Fruit fly (Drosophila melanogaster) whole organism, embryonic: ENCODE data around the gene CG18281.

ENCODE experiments used
- Adf1 ChIP-seq: fragments of 200-800 bp; sonication (Bioruptor generic); IDR thresholded peaks from 2 replicates; pipeline ENCODE4 v1.3.6; 2022; ENCODE audit warnings: missing biosample characterization, missing genetic modification characterization
- Blimp-1 ChIP-seq: fragments of 200-800 bp; sonication (Bioruptor generic); optimal IDR thresholded peaks from 3 replicates; lab custom pipeline; 2018; ENCODE audit warnings: missing biosample characterization, missing genetic modification characterization, mild to moderate bottlenecking, moderate library complexity, missing genetic modification reagents
- CG10565 ChIP-seq: fragments of 200-800 bp; sonication (Bioruptor generic); optimal IDR thresholded peaks from 3 replicates; lab custom pipeline; 2016; ENCODE audit warnings: missing biosample characterization, mild to moderate bottlenecking, missing genetic modification characterization
- CG10959 ChIP-seq: fragments of 200-800 bp; sonication (Bioruptor generic); IDR thresholded peaks from 2 replicates; pipeline ENCODE4 v1.3.6; 2022; ENCODE audit warnings: missing biosample characterization, missing genetic modification characterization
- CG12071 ChIP-seq: fragments of 200-800 bp; sonication (Bioruptor generic); optimal IDR thresholded peaks from 3 replicates; lab custom pipeline; 2018; ENCODE audit warnings: missing biosample characterization, mild to moderate bottlenecking, missing genetic modification characterization
- CG12104 ChIP-seq: fragments of 200-800 bp; sonication (Bioruptor generic); optimal IDR thresholded peaks from 3 replicates; lab custom pipeline; 2016; ENCODE audit warnings: missing biosample characterization, missing genetic modification characterization
- CG14014 ChIP-seq: fragments of 200-800 bp; sonication (Bioruptor generic); IDR thresholded peaks from 2 replicates; pipeline ENCODE4 v1.3.6; 2022; ENCODE audit warnings: missing biosample characterization, missing genetic modification characterization
- CG1529 ChIP-seq: fragments of 200-800 bp; sonication (Bioruptor generic); optimal IDR thresholded peaks from 3 replicates; lab custom pipeline; 2018; ENCODE audit warnings: missing biosample characterization, missing genetic modification characterization
- CG1603 ChIP-seq: fragments of 200-800 bp; sonication (Bioruptor generic); optimal IDR thresholded peaks from 2 replicates; lab custom pipeline; 2019; ENCODE audit warnings: missing biosample characterization, mild to moderate bottlenecking, missing genetic modification characterization, moderate library complexity
- CG17829 ChIP-seq: fragments of 200-800 bp; optimal IDR thresholded peaks from 2 replicates; lab custom pipeline; 2019; ENCODE audit warnings: missing biosample characterization, mild to moderate bottlenecking, missing genetic modification characterization, moderate library complexity
- CG1792 ChIP-seq: fragments of 200-800 bp; sonication (Bioruptor generic); optimal IDR thresholded peaks from 2 replicates; lab custom pipeline; 2016; ENCODE audit warnings: missing biosample characterization, missing genetic modification characterization
- CG1832 ChIP-seq: fragments of 200-800 bp; sonication (Bioruptor generic); optimal IDR thresholded peaks from 2 replicates; lab custom pipeline; 2017; ENCODE audit warnings: missing biosample characterization, mild to moderate bottlenecking, missing genetic modification characterization, inconsistent platforms
- CG18599 ChIP-seq: fragments of 200-800 bp; sonication (Bioruptor generic); optimal IDR thresholded peaks from 3 replicates; lab custom pipeline; 2017; ENCODE audit warnings: missing biosample characterization, missing genetic modification characterization, mild to moderate bottlenecking, moderate library complexity, missing genetic modification reagents
- CG18619 ChIP-seq: fragments of 200-800 bp; sonication (Bioruptor generic); optimal IDR thresholded peaks from 3 replicates; lab custom pipeline; 2017; ENCODE audit warnings: missing biosample characterization, mild to moderate bottlenecking, missing genetic modification characterization
- CG31224 ChIP-seq: fragments of 200-800 bp; sonication (Bioruptor generic); IDR thresholded peaks from 2 replicates; pipeline ENCODE4 v1.3.6; 2022; ENCODE audit warnings: missing biosample characterization, missing genetic modification characterization
- CG4282 ChIP-seq: fragments of 200-800 bp; sonication (Bioruptor generic); optimal IDR thresholded peaks from 2 replicates; lab custom pipeline; 2016; ENCODE audit warnings: missing biosample characterization, missing genetic modification characterization
- CG4707 ChIP-seq: fragments of 200-800 bp; sonication (Bioruptor generic); optimal IDR thresholded peaks from 2 replicates; lab custom pipeline; 2018; ENCODE audit warnings: missing biosample characterization, mild to moderate bottlenecking, missing genetic modification characterization, moderate library complexity
- CG6175 ChIP-seq: fragments of 200-800 bp; sonication (Bioruptor generic); IDR thresholded peaks from 3 replicates; pipeline ENCODE4 v1.3.6; 2022; ENCODE audit warnings: missing biosample characterization, missing genetic modification characterization
- CG6791 ChIP-seq: fragments of 200-800 bp; sonication (Bioruptor generic); IDR thresholded peaks from 3 replicates; pipeline ENCODE4 v1.3.6; 2022; ENCODE audit warnings: missing biosample characterization, missing genetic modification characterization; ENCODE audit not compliant: partially characterized antibody
- CG7372 ChIP-seq: fragments of 200-800 bp; sonication (Bioruptor generic); IDR thresholded peaks from 2 replicates; pipeline ENCODE4 v1.3.6; 2022; ENCODE audit warnings: missing biosample characterization, missing genetic modification characterization
- CTCF ChIP-seq: fragments of 200-800 bp; sonication (Bioruptor generic); optimal IDR thresholded peaks from 2 replicates; lab custom pipeline; 2017; ENCODE audit warnings: missing biosample characterization, mild to moderate bottlenecking, missing genetic modification characterization, moderate library complexity
- Eip74EF ChIP-seq, 2 experiments: fragments of 200-800 bp in 1 of 2; fragments of >200 bp in 1 of 2; sonication (Bioruptor generic) in 1 of 2; optimal IDR thresholded peaks; 2 replicates each; lab custom pipeline; 2017 to 2019; ENCODE audit warnings: missing biosample characterization in 2 of 2, missing genetic modification characterization in 2 of 2, mild to moderate bottlenecking in 1 of 2, moderate library complexity in 1 of 2
- Fer3 ChIP-seq: fragments of 200-800 bp; sonication (Bioruptor generic); optimal IDR thresholded peaks from 2 replicates; lab custom pipeline; 2018; ENCODE audit warnings: missing biosample characterization, mild to moderate bottlenecking, missing genetic modification characterization, moderate library complexity
- Mes4 ChIP-seq: fragments of 200-800 bp; sonication (Bioruptor generic); optimal IDR thresholded peaks from 2 replicates; lab custom pipeline; 2016; ENCODE audit warnings: missing biosample characterization, missing genetic modification characterization
- NC2β ChIP-seq: fragments of 200-800 bp; sonication (Bioruptor generic); optimal IDR thresholded peaks from 2 replicates; lab custom pipeline; 2016; ENCODE audit warnings: missing biosample characterization, missing genetic modification characterization
- Sox100B ChIP-seq: fragments of 200-800 bp; sonication (Bioruptor generic); optimal IDR thresholded peaks from 3 replicates; lab custom pipeline; 2018; ENCODE audit warnings: missing biosample characterization, mild to moderate bottlenecking, missing genetic modification characterization
- Xrp1 ChIP-seq: fragments of 200-800 bp; sonication (Bioruptor generic); IDR thresholded peaks from 2 replicates; pipeline ENCODE4 v1.3.6; 2022; ENCODE audit warnings: missing biosample characterization, missing genetic modification characterization
- al ChIP-seq: fragments of 200-800 bp; sonication (Bioruptor generic); IDR thresholded peaks from 2 replicates; pipeline ENCODE4 v1.3.6; 2022; ENCODE audit warnings: missing biosample characterization, missing genetic modification characterization
- btn ChIP-seq: fragments of 200-800 bp; sonication (Bioruptor generic); optimal IDR thresholded peaks from 2 replicates; lab custom pipeline; 2016; ENCODE audit warnings: missing biosample characterization, missing genetic modification characterization
- cwo ChIP-seq: fragments of 200-800 bp; sonication (Bioruptor generic); optimal IDR thresholded peaks from 3 replicates; lab custom pipeline; 2017; ENCODE audit warnings: missing biosample characterization, missing genetic modification characterization, mild to moderate bottlenecking, moderate library complexity, missing genetic modification reagents
- dmrt11E ChIP-seq: fragments of 200-800 bp; sonication (Bioruptor generic); optimal IDR thresholded peaks from 3 replicates; lab custom pipeline; 2018; ENCODE audit warnings: missing biosample characterization, mild to moderate bottlenecking, missing genetic modification characterization, moderate library complexity
- fd64A ChIP-seq: fragments of 200-800 bp; sonication (Bioruptor generic); optimal IDR thresholded peaks from 3 replicates; lab custom pipeline; 2018; ENCODE audit warnings: missing biosample characterization, mild to moderate bottlenecking, missing genetic modification characterization
- ftz-f1 ChIP-seq: fragments of 200-800 bp; sonication (Bioruptor generic); optimal IDR thresholded peaks from 2 replicates; lab custom pipeline; 2016; ENCODE audit warnings: missing biosample characterization, missing genetic modification characterization
- fu2 ChIP-seq: fragments of 200-800 bp; sonication (Bioruptor generic); optimal IDR thresholded peaks from 2 replicates; lab custom pipeline; 2016; ENCODE audit warnings: missing biosample characterization, missing genetic modification characterization
- gfzf ChIP-seq: fragments of 200-800 bp; sonication (Bioruptor generic); optimal IDR thresholded peaks from 2 replicates; lab custom pipeline; 2016; ENCODE audit warnings: missing biosample characterization, mild to moderate bottlenecking, missing genetic modification characterization, moderate library complexity
- gsb ChIP-seq: fragments of 200-800 bp; sonication (Bioruptor generic); IDR thresholded peaks from 2 replicates; pipeline ENCODE4 v1.3.6; 2022; ENCODE audit warnings: missing biosample characterization, missing genetic modification characterization
- h ChIP-seq: fragments of >200 bp; optimal IDR thresholded peaks from 2 replicates; lab custom pipeline; 2017
- hkb ChIP-seq, 2 experiments: fragments of 200-800 bp in 1 of 2; fragments of >200 bp in 1 of 2; sonication (Bioruptor generic) in 1 of 2; IDR thresholded peaks in 1 of 2; optimal IDR thresholded peaks in 1 of 2; 2 replicates each; pipeline versions ENCODE4 v1.3.6 to Lab custom; 2017 to 2022; ENCODE audit warnings: missing biosample characterization in 1 of 2, missing genetic modification characterization in 1 of 2
- jing ChIP-seq: fragments of 200-800 bp; sonication (Bioruptor generic); optimal IDR thresholded peaks from 2 replicates; lab custom pipeline; 2018; ENCODE audit warnings: missing biosample characterization, mild to moderate bottlenecking, missing genetic modification characterization
- pb ChIP-seq: fragments of 200-800 bp; sonication (Bioruptor generic); optimal IDR thresholded peaks from 3 replicates; lab custom pipeline; 2016; ENCODE audit warnings: missing biosample characterization, missing genetic modification characterization
- pho ChIP-seq: fragments of 200-800 bp; sonication (Bioruptor generic); optimal IDR thresholded peaks from 2 replicates; lab custom pipeline; 2016; ENCODE audit warnings: missing biosample characterization, missing genetic modification characterization
- pita ChIP-seq: fragments of 200-800 bp; sonication (Bioruptor generic); optimal IDR thresholded peaks from 2 replicates; lab custom pipeline; 2017; ENCODE audit warnings: missing biosample characterization, mild to moderate bottlenecking, missing genetic modification characterization
- pzg ChIP-seq: fragments of 200-800 bp; sonication (Bioruptor generic); optimal IDR thresholded peaks from 3 replicates; lab custom pipeline; 2018; ENCODE audit warnings: missing biosample characterization, mild to moderate bottlenecking, missing genetic modification characterization, moderate library complexity
- sim ChIP-seq: fragments of 200-800 bp; sonication (Bioruptor generic); IDR thresholded peaks from 2 replicates; pipeline ENCODE4 v1.3.6; 2022; ENCODE audit warnings: missing biosample characterization, missing genetic modification characterization
- sug ChIP-seq: fragments of 200-800 bp; optimal IDR thresholded peaks from 2 replicates; lab custom pipeline; 2019; ENCODE audit warnings: missing biosample characterization, mild to moderate bottlenecking, missing genetic modification characterization, moderate library complexity
- tio ChIP-seq: fragments of 200-800 bp; sonication (Bioruptor generic); optimal IDR thresholded peaks from 2 replicates; lab custom pipeline; 2017; ENCODE audit warnings: missing biosample characterization, missing genetic modification characterization, inconsistent platforms
- twi ChIP-seq: fragments of 200-800 bp; optimal IDR thresholded peaks from 2 replicates; lab custom pipeline; 2019; ENCODE audit warnings: missing biosample characterization, mild to moderate bottlenecking, missing genetic modification characterization, moderate library complexity
- tx ChIP-seq: fragments of 200-800 bp; sonication (Bioruptor generic); optimal IDR thresholded peaks from 2 replicates; lab custom pipeline; 2016; ENCODE audit warnings: missing biosample characterization, missing genetic modification characterization
- unc-4 ChIP-seq: fragments of 200-800 bp; sonication (Bioruptor generic); IDR thresholded peaks from 2 replicates; pipeline ENCODE4 v1.3.6; 2022; ENCODE audit warnings: missing biosample characterization, missing genetic modification characterization; ENCODE audit not compliant: partially characterized antibody
- yki ChIP-seq: fragments of >200 bp; optimal IDR thresholded peaks from 3 replicates; lab custom pipeline; 2018

The CG18281 gene

DNA sequence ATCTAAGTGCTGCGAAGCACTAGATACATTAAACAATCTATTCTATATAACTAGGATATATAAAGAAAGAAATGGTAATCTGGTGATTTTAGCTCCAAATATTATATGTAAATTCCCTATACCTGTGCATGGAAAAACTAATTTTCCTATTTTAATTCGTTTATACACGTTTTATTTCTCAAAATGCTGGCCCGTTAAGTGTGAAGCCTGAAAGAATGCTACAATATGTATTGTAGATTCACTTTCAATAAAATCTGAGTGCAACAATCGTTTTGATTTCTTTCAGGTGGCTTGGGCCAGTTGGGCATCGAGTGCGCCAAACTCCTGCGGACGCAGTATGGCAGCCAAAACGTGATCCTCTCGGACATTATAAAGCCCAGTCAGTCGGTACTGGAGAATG, 32.2 kb upstream of the CG18281 start (continued):
- TF ChIP-seq al: no peak
- TF ChIP-seq Blimp-1: peak; percentile 51
- TF ChIP-seq gsb (GFP tag; lab: Robert Waterston, UW): no peak
- TF ChIP-seq pb: no peak
- TF ChIP-seq hkb (optimal IDR thresholded peaks at IDR 0.05; lab: Kevin White, UChicago): no peak
- no peak for TF ChIP-seq hkb (GFP tag; IDR thresholded peaks at IDR 0.05; lab: Robert Waterston, UW)
- no peak for TF ChIP-seq Fer3 (tag; lab: Kevin White, UChicago)
- TF ChIP-seq ftz-f1 (GFP tag; lab: Kevin White, UChicago): no peak
- no peak for TF ChIP-seq tio (GFP tag; lab: Kevin White, UChicago)
- no peak for TF ChIP-seq fu2
- TF ChIP-seq, all 482 proteins: peak for 4

DNA sequence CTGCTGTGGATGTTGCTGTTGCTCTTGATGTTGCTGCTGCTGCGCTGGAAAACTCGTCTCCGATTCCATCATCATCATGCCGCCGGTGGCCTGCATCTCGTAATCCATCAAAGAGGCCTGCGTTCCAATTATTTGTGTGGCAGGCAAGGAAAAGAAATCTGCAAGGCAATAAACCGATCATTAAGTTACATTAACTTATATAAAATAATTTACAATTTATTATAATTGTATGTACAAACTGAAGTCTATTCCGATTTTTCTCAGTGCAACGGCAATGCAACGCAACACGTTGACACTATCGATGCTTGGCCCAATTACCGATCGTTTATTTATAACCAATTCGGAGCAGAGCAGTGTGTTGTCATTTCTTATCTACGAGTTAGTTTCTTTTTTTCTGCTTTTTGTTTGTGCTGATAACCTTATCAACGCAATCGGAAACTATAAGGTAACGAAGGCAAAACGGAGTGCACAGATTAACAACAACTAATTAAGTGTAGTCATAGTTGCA, 28.6 kb upstream of the CG18281 start:
- TF ChIP-seq tx (GFP tag; lab: Kevin White, UChicago) (no peak), yki (lab: Kevin White, UChicago) (no peak), Xrp1 (GFP tag; lab: Robert Waterston, UW) (peak; percentile 53; the same call in 1 of the 2 replicates), CG18599 (peak; percentile 41), Eip74EF (GFP tag; optimal IDR thresholded peaks at IDR 0.05; lab: Kevin White, UChicago) (peak in 1 of 2 experiments; percentile 1), h (lab: Kevin White, UChicago) (no peak), dmrt11E (tag; lab: Kevin White, UChicago) (peak; percentile 40), CG17829 (tag; lab: Kevin White, UChicago) (peak; percentile 48), CG4707 (GFP tag; lab: Kevin White, UChicago) (peak; percentile 53), pita (GFP tag; lab: Kevin White, UChicago) (no peak), ftz-f1 (GFP tag; lab: Kevin White, UChicago) (no peak), sug (tag; lab: Kevin White, UChicago) (peak; percentile 67), CG31224 (GFP tag; lab: Robert Waterston, UW) (no peak), CG6175 (GFP tag; lab: Robert Waterston, UW) (no peak), CG1529 (GFP tag; lab: Kevin White, UChicago) (peak; percentile 37), sim (peak; percentile 51; the same call in 1 of the 2 replicates), unc-4 (no peak), CG1603 (tag; lab: Kevin White, UChicago) (peak; percentile 67), Adf1 (no peak), pzg (GFP tag; lab: Kevin White, UChicago) (no peak), fd64A (GFP tag; lab: Kevin White, UChicago) (peak; percentile 49), CG12071 (GFP tag; lab: Kevin White, UChicago) (peak; percentile 43), CG10565 (no peak), btn (GFP tag; lab: Kevin White, UChicago) (no peak), CG12104 (GFP tag; lab: Kevin White, UChicago) (peak; percentile 49), Mes4 (GFP tag; lab: Kevin White, UChicago) (no peak), cwo (GFP tag; lab: Kevin White, UChicago) (peak; percentile 14), CG1792 (GFP tag; lab: Kevin White, UChicago) (no peak), gfzf (no peak), CG6791 (GFP tag; lab: Robert Waterston, UW) (no peak), CTCF (GFP tag; lab: Kevin White, UChicago) (no peak), CG7372 (GFP tag; lab: Robert Waterston, UW) (peak; percentile 7; the same call in 1 of the 2 replicates), pho (no peak), Sox100B (GFP tag; lab: Kevin White, UChicago) (peak; percentile 44), jing (GFP tag; lab: Kevin White, UChicago) (peak; percentile 23), CG18619 (GFP tag; lab: Kevin White, UChicago) (no peak), CG14014 (GFP tag; lab: Robert Waterston, UW) (peak; percentile 58; the same call in 1 of the 2 replicates), CG4282 (GFP tag; lab: Kevin White, UChicago) (no peak), twi (tag; lab: Kevin White, UChicago) (no peak), NC2β (GFP tag; lab: Kevin White, UChicago) (no peak), CG1832 (GFP tag; lab: Kevin White, UChicago) (no peak), CG10959 (no peak)
